Fruit fly (Drosophila melanogaster) whole organism, embryonic: ENCODE measurements around the gene Clk.

Experiments
- Bgb ChIP-seq: fragments of 200-800 bp; sonication (Bioruptor generic); IDR thresholded peaks from 2 replicates; pipeline ENCODE4 v1.3.6; 2022; ENCODE audit warnings: missing biosample characterization, missing genetic modification characterization; ENCODE audit not compliant: partially characterized antibody
- CG12155 ChIP-seq: fragments of 200-800 bp; sonication (Bioruptor generic); optimal IDR thresholded peaks from 3 replicates; lab custom pipeline; 2016; ENCODE audit warnings: missing biosample characterization, missing genetic modification characterization
- Rx ChIP-seq: fragments of 200-800 bp; sonication (Bioruptor generic); IDR thresholded peaks from 2 replicates; pipeline ENCODE4 v1.3.6; 2022; ENCODE audit warnings: missing biosample characterization, missing genetic modification characterization
- sqz ChIP-seq: fragments of 200-800 bp; sonication (Bioruptor generic); optimal IDR thresholded peaks from 3 replicates; lab custom pipeline; 2018; ENCODE audit warnings: missing biosample characterization, mild to moderate bottlenecking, missing genetic modification characterization

- TF ChIP-seq sqz (GFP tag; lab: Kevin White, UChicago) (no peak), Rx (GFP tag; lab: Robert Waterston, UW) (no peak), CG12155 (no peak), Bgb (GFP tag; lab: Robert Waterston, UW) (no peak)
Observed at dm6 chr3L:7714301-7714946, 61.0 kb downstream of the Clk start.
